Fruit fly (Drosophila melanogaster): ENCODE measurements around the gene AdoR.
A peak's percentile ranks its signal among the peaks of the same experiment; 100 is the strongest.

AdoR gene

DNA sequence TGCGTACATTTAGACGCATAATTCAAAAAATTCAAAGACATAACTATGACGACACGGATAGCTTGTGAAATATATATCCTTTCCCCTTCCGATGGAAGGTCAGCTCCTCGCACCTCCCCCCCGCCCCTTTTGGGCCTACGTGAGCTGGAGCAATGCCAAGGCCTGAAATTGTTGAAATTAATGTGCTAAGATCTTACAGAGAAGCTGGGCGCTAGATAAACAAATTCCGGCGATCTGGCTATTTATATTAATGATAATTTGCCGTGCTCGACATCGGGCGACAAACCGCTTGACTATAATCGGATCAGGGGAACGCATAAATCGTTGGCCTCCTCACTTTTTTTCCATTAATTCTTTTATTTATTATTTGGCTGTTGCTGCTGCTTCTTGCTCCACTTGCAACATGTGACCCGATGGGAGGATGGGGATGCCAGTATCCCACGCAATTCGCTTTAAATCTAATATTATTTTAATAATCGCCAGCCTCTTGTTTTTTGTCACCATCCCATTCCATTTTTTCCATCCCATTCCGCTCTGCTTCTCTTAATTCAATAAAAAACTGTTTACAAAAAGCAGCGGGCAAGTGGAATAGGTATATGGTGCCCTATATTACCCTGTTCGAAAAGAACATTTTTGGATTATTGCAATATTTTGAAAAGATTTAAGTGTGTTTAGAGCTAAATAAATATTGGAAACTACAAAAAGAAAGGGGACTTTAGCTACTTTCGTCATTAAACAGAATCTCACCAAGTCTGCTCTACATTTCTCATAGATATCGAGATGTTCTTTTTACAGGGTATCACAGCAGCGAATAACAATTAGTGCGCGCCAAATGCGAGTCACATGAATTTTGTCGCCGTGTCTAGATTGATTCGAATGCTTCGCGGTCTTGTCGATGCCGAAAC is 57.4 kb downstream of the AdoR start:
- no peak for TF ChIP-seq Pif1B (GFP tag; optimal IDR thresholded peaks at IDR 0.05)
- no peak for TF ChIP-seq gl (tag; optimal IDR thresholded peaks at IDR 0.05)
- TF ChIP-seq CG15710 (tag; optimal IDR thresholded peaks at IDR 0.05): no peak
- no peak for TF ChIP-seq CG34367 (tag; optimal IDR thresholded peaks at IDR 0.05)
- no peak for TF ChIP-seq D1 (tag; optimal IDR thresholded peaks at IDR 0.05)
- TF ChIP-seq CG17806 (tag; optimal IDR thresholded peaks at IDR 0.05): no peak
- no peak for TF ChIP-seq Snoo (tag; optimal IDR thresholded peaks at IDR 0.05)
- TF ChIP-seq CG9948 (tag; optimal IDR thresholded peaks at IDR 0.05): no peak
- no peak for TF ChIP-seq CG8301 (tag; optimal IDR thresholded peaks at IDR 0.05)
- TF ChIP-seq rn (GFP tag; IDR thresholded peaks at IDR 0.05): no peak
- TF ChIP-seq Ets98B (GFP tag; IDR thresholded peaks at IDR 0.05): no peak
- TF ChIP-seq CG32121 (GFP tag; IDR thresholded peaks at IDR 0.05): no peak
- TF ChIP-seq CG14655 (GFP tag; optimal IDR thresholded peaks at IDR 0.05): no peak
- TF ChIP-seq fd96Ca (GFP tag; IDR thresholded peaks at IDR 0.05): no peak
- TF ChIP-seq Pif1A (GFP tag; optimal IDR thresholded peaks at IDR 0.05): no peak
- TF ChIP-seq CG4496 (GFP tag; IDR thresholded peaks at IDR 0.05): no peak
- no peak for TF ChIP-seq CG13204 (GFP tag; optimal IDR thresholded peaks at IDR 0.05)
- TF ChIP-seq CG8159 (tag; optimal IDR thresholded peaks at IDR 0.05): no peak

dm6 chr3R:30090261-30091006 is 59.0 kb downstream of the AdoR start:
- peak; percentile 27 for TF ChIP-seq gl (tag; optimal IDR thresholded peaks at IDR 0.05)
- TF ChIP-seq Pif1A (GFP tag; optimal IDR thresholded peaks at IDR 0.05): peak; percentile 20
- TF ChIP-seq CG15710 (tag; optimal IDR thresholded peaks at IDR 0.05): peak; percentile 17
- peak; percentile 22; the same call in 1 of the 3 replicates for TF ChIP-seq fd96Ca (GFP tag; IDR thresholded peaks at IDR 0.05)
- TF ChIP-seq CG8159 (tag; optimal IDR thresholded peaks at IDR 0.05): peak; percentile 30
- no peak for TF ChIP-seq CG34367 (tag; optimal IDR thresholded peaks at IDR 0.05)
- peak; percentile 47 for TF ChIP-seq CG14655 (GFP tag; optimal IDR thresholded peaks at IDR 0.05)
- TF ChIP-seq Pif1B (GFP tag; optimal IDR thresholded peaks at IDR 0.05): peak; percentile 5
- TF ChIP-seq Snoo (tag; optimal IDR thresholded peaks at IDR 0.05): no peak
- TF ChIP-seq CG4496 (GFP tag; IDR thresholded peaks at IDR 0.05): 0 out of 3 replicates have a peak, but pooled peaks have one; percentile 41
- TF ChIP-seq EcR (GFP tag; optimal IDR thresholded peaks at IDR 0.05): peak; percentile 83
- no peak for TF ChIP-seq CG32121 (GFP tag; IDR thresholded peaks at IDR 0.05)
- no peak for TF ChIP-seq CG17806 (tag; optimal IDR thresholded peaks at IDR 0.05)
- no peak for TF ChIP-seq D1 (tag; optimal IDR thresholded peaks at IDR 0.05)
- TF ChIP-seq CG12605 (GFP tag; IDR thresholded peaks at IDR 0.05): no peak
- no peak for TF ChIP-seq rn (GFP tag; IDR thresholded peaks at IDR 0.05)
- peak; percentile 17 for TF ChIP-seq CG8301 (tag; optimal IDR thresholded peaks at IDR 0.05)

Measured in whole organism, pupa.